Worm (Caenorhabditis elegans) whole organism, L3 larva: ENCODE data around the gene B0035.13.

Experiments
- R02D3.7 ChIP-seq: fragments of 150-350 bp; optimal IDR thresholded peaks from 2 replicates; lab custom pipeline; 2014; ENCODE audit warnings: missing biosample characterization, missing genetic modification characterization
- ZK546.5 ChIP-seq: sonication (generic microtip); optimal IDR thresholded peaks from 2 replicates; lab custom pipeline; 2017; ENCODE audit warnings: missing biosample characterization, missing genetic modification characterization
- aly-2 ChIP-seq: fragments of 150-350 bp; optimal IDR thresholded peaks from 2 replicates; lab custom pipeline; 2014; ENCODE audit warnings: missing biosample characterization, missing genetic modification characterization
- ceh-16 ChIP-seq: sonication (generic microtip); optimal IDR thresholded peaks from 2 replicates; lab custom pipeline; 2017; ENCODE audit warnings: missing biosample characterization, missing genetic modification characterization
- ceh-28 ChIP-seq: fragments of 150-350 bp; optimal IDR thresholded peaks from 2 replicates; lab custom pipeline; 2014; ENCODE audit warnings: missing biosample characterization, missing genetic modification reagents, missing genetic modification characterization
- ceh-82 ChIP-seq: fragments of 150-350 bp; optimal IDR thresholded peaks from 2 replicates; lab custom pipeline; 2014; ENCODE audit warnings: missing biosample characterization, missing genetic modification characterization
- ceh-9 ChIP-seq: sonication (generic microtip); optimal IDR thresholded peaks from 2 replicates; lab custom pipeline; 2018; ENCODE audit warnings: missing biosample characterization, missing genetic modification characterization
- egl-5 ChIP-seq: fragments of 150-350 bp; optimal IDR thresholded peaks from 2 replicates; lab custom pipeline; 2017; ENCODE audit warnings: missing biosample characterization, missing genetic modification reagents, missing genetic modification characterization, inconsistent platforms
- elt-1 ChIP-seq: fragments of 150-350 bp; optimal IDR thresholded peaks from 2 replicates; lab custom pipeline; 2014; ENCODE audit warnings: missing biosample characterization, missing genetic modification characterization
- elt-2 ChIP-seq: sonication (generic microtip); optimal IDR thresholded peaks from 2 replicates; lab custom pipeline; 2016; ENCODE audit warnings: missing genetic modification reagents, mild to moderate bottlenecking, missing genetic modification characterization, missing compliant biosample characterization
- elt-3 ChIP-seq, 3 experiments: fragments of 150-350 bp in 1 of 3; sonication (generic microtip) in 2 of 3; optimal IDR thresholded peaks; 2 replicates in 2 of 3; 4 replicates in 1 of 3; lab custom pipeline; 2014 to 2017; ENCODE audit warnings: missing biosample characterization in 3 of 3, missing genetic modification characterization in 3 of 3
- fos-1 ChIP-seq: fragments of 150-350 bp; optimal IDR thresholded peaks from 2 replicates; lab custom pipeline; 2014; ENCODE audit warnings: missing biosample characterization, missing genetic modification characterization
- jun-1 ChIP-seq: fragments of 150-350 bp; optimal IDR thresholded peaks from 2 replicates; lab custom pipeline; 2014; ENCODE audit warnings: missing biosample characterization, missing genetic modification reagents, missing genetic modification characterization
- lsy-12 ChIP-seq: sonication (generic microtip); optimal IDR thresholded peaks from 2 replicates; lab custom pipeline; 2016; ENCODE audit warnings: mild to moderate bottlenecking, missing genetic modification characterization, missing compliant biosample characterization
- mml-1 ChIP-seq: fragments of 150-350 bp; sonication (generic microtip); optimal IDR thresholded peaks from 3 replicates; lab custom pipeline; 2014; ENCODE audit warnings: missing biosample characterization, missing genetic modification characterization
- nhr-11 ChIP-seq: fragments of 150-350 bp; optimal IDR thresholded peaks from 2 replicates; lab custom pipeline; 2014; ENCODE audit warnings: missing biosample characterization, missing genetic modification characterization
- nhr-12 ChIP-seq: fragments of 150-350 bp; optimal IDR thresholded peaks from 2 replicates; lab custom pipeline; 2014; ENCODE audit warnings: missing biosample characterization, missing genetic modification characterization
- nhr-23 ChIP-seq: fragments of 150-350 bp; optimal IDR thresholded peaks from 2 replicates; lab custom pipeline; 2014; ENCODE audit warnings: missing biosample characterization, missing genetic modification reagents, missing genetic modification characterization
- nhr-28 ChIP-seq: fragments of 150-350 bp; optimal IDR thresholded peaks from 2 replicates; lab custom pipeline; 2014; ENCODE audit warnings: missing biosample characterization, missing genetic modification characterization
- nhr-67 ChIP-seq: fragments of 150-350 bp; optimal IDR thresholded peaks from 2 replicates; lab custom pipeline; 2014; ENCODE audit warnings: missing biosample characterization, missing genetic modification characterization
- nhr-77 ChIP-seq: fragments of 150-350 bp; optimal IDR thresholded peaks from 2 replicates; lab custom pipeline; 2014; ENCODE audit warnings: missing biosample characterization, missing genetic modification characterization
- pha-4 ChIP-seq: fragments of 150-350 bp; optimal IDR thresholded peaks from 2 replicates; lab custom pipeline; 2014; ENCODE audit warnings: missing biosample characterization, missing genetic modification reagents, missing genetic modification characterization
- pqm-1 ChIP-seq: fragments of 150-350 bp; optimal IDR thresholded peaks from 2 replicates; lab custom pipeline; 2017; ENCODE audit warnings: missing biosample characterization, missing genetic modification characterization, inconsistent platforms
- sea-2 ChIP-seq: fragments of 150-350 bp; sonication (generic microtip); optimal IDR thresholded peaks from 4 replicates; lab custom pipeline; 2014; ENCODE audit warnings: missing biosample characterization, missing genetic modification reagents, missing genetic modification characterization
- skn-1 ChIP-seq: fragments of 150-350 bp; optimal IDR thresholded peaks from 2 replicates; lab custom pipeline; 2014; ENCODE audit warnings: missing biosample characterization, missing genetic modification characterization
- tbx-2 ChIP-seq: sonication (generic microtip); optimal IDR thresholded peaks from 2 replicates; lab custom pipeline; 2016; ENCODE audit warnings: mild to moderate bottlenecking, missing genetic modification characterization, missing compliant biosample characterization
- unc-39 ChIP-seq: sonication (generic microtip); optimal IDR thresholded peaks from 4 replicates; lab custom pipeline; 2017; ENCODE audit warnings: missing biosample characterization, missing genetic modification characterization
- unc-62 ChIP-seq: fragments of 150-350 bp; sonication (generic microtip); optimal IDR thresholded peaks from 4 replicates; lab custom pipeline; 2014; ENCODE audit warnings: missing biosample characterization, missing genetic modification reagents, missing genetic modification characterization
- ztf-4 ChIP-seq: fragments of 150-350 bp; optimal IDR thresholded peaks from 2 replicates; lab custom pipeline; 2014; ENCODE audit warnings: missing biosample characterization, missing genetic modification characterization

The B0035.13 gene

DNA sequence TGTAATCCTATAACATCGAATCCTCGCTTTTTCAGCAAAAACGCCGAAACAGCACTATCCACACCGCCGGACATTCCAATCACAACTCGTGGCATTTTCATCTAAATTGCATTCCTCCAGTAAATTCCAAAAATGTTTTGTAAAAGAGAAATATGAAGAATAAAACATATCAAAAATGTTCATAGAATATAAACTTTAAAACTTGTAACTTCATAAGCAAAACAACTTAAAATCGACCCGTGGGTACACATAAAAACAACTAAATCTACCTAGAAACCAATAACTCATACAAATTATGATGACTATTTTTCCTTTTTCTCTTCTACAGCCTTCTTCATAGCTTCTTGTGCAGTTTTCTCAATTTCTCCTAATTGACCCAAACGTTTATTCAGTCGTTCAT lies 9.7 kb downstream of the B0035.13 start, which contains the start of gene mttu-1:
mttu-1 (minus strand) TSS at position 101 of the 400 bp plus-strand sequence.
- no peak for TF ChIP-seq ceh-28 (tag; lab: Kevin White, UChicago)
- no peak for TF ChIP-seq nhr-11 (tag; lab: Kevin White, UChicago)
- TF ChIP-seq nhr-23 (tag; lab: Kevin White, UChicago) = no peak
- no peak for TF ChIP-seq elt-1 (tag; lab: Kevin White, UChicago)
- TF ChIP-seq nhr-28 (tag; lab: Kevin White, UChicago) = no peak

ce11 chrIV:11288965-11289364 lies 17.6 kb downstream of the B0035.13 start:
- TF ChIP-seq pha-4 (peak; percentile 53), pqm-1 (tag; lab: Kevin White, UChicago) (peak; percentile 90), lsy-12 (no peak), unc-39 (tag; lab: Kevin White, UChicago) (no peak), egl-5 (no peak), elt-2 (tag; lab: Kevin White, UChicago) (peak; percentile 97), ceh-82 (tag; lab: Kevin White, UChicago) (no peak), mml-1 (tag; lab: Kevin White, UChicago) (no peak)

ce11 chrIV:11287511-11287910 lies 19.0 kb downstream of the B0035.13 start, which contains the start of gene F54D1.6:
Gene F54D1.6, plus strand, starts transcription at chrIV:11287811.
- TF ChIP-seq lsy-12 (no peak), nhr-77 (tag; lab: Kevin White, UChicago) (no peak), skn-1 (no peak), unc-62 (no peak), pha-4 (peak; percentile 44), ceh-9 (tag; lab: Kevin White, UChicago) (no peak), nhr-11 (tag; lab: Kevin White, UChicago) (no peak), ceh-16 (no peak)

DNA sequence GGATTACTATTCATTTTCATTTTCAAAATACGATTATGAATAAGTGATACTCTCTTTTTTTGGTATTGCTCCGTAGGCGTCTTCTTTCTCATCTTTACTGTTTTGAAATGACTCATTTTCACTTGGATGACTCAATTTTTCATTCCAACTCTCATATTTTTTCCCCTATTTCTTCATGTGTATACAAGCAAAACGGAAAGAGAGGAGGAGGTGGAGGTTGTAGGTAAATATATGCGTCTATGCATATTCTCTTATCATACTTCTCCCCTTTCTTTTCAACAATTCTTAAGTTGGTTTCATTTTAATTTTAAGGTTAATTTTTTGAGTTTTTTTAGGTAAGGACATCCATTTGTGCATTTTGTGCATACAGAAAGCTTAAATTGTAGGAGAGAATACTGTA lies 20.4 kb downstream of the B0035.13 start:
- no peak for TF ChIP-seq unc-62
- peak; percentile 46 for TF ChIP-seq pha-4
- peak; percentile 31 for TF ChIP-seq elt-2 (tag; lab: Kevin White, UChicago)
- TF ChIP-seq ceh-16 = no peak
- no peak for TF ChIP-seq skn-1
- TF ChIP-seq pqm-1 (tag; lab: Kevin White, UChicago) = peak; percentile 71

DNA sequence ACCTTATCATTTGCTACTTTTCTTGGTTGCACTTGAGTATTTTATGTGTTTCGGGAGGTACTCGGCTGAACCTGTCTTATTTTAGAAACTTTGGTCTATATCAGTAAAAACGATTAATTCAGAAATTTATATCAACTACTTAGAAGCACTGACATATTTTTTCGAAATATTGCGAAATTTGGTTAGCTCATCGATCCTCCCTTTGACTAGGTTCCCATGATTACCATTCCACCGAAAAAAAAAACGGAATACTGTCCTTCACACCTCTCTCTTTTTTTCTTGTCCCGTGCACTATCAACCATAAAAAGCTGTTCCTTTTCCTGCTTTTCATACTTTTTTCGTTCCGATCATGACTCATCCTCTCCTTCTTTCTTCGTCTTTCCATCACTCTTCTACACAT lies 21.3 kb downstream of the B0035.13 start:
- TF ChIP-seq unc-62 (no peak), elt-2 (tag; lab: Kevin White, UChicago) (peak; percentile 4), pha-4 (peak; percentile 12), ztf-4 (tag; lab: Kevin White, UChicago) (no peak), R02D3.7 (tag; lab: Kevin White, UChicago) (no peak)
- TF ChIP-seq, all 47 proteins: peak for 2

DNA sequence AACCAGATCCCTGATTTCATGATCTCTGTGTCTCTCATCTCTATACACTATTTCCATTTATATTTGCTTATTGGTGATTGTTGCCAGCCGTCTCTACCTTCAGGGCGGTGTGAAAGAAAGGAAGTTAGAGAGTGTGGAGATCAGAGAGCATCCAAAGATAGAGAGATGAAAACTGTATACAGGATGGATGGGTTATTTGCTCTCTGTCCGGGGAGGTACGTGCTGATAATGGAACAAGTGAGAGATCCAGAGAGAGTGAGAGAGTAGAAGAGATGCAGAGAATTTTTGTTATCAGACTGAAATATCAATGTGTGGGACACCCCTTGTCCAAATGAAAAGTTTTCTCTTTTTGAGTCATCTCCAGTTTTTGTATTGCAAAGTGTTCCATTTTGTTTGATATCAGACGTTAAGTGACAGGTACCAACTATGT lies 22.4 kb downstream of the B0035.13 start:
- peak; percentile 98 for TF ChIP-seq elt-2 (tag; lab: Kevin White, UChicago)
- TF ChIP-seq pqm-1 (tag; lab: Kevin White, UChicago) = peak; percentile 93
- TF ChIP-seq jun-1 (tag; lab: Kevin White, UChicago) = peak; percentile 78
- peak; percentile 53 for TF ChIP-seq fos-1
- TF ChIP-seq sea-2 (GFP tag; lab: Kevin White, UChicago) = no peak
- TF ChIP-seq skn-1 = peak; percentile 42
- TF ChIP-seq pha-4 = peak; percentile 95
- TF ChIP-seq ZK546.5 = no peak

ce11 chrIV:11276026-11276425 lies 30.5 kb downstream of the B0035.13 start:
- TF ChIP-seq lsy-12 (no peak), nhr-67 (tag; lab: Kevin White, UChicago) (no peak), ceh-16 (no peak), sea-2 (GFP tag; lab: Kevin White, UChicago) (no peak)
- TF ChIP-seq, all 47 proteins: peak for 0

DNA sequence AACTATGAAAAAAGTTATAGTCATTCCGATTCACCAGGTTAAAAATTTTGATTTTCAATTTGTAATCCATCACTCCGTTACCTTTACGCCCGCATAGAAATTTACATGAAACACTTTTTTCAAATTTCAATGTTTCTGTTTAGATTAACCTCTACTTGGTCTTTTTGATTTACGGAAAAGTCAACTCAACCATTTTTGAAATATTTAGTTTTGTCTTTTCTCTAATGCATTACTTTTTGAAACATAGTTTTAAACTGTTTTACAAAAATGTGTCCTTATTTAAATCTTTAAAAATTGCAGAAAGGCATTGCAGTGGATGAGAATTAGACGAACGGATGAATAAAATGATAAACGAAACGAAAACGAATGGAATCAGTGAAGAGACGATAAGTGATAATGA lies 33.4 kb downstream of the B0035.13 start, which contains the start of gene gtl-2:
gtl-2 (plus strand) TSS at position 301 of the 400 bp plus-strand sequence.
- TF ChIP-seq tbx-2 (tag; lab: Kevin White, UChicago) = no peak
- no peak for TF ChIP-seq elt-3 (tag; optimal IDR thresholded peaks at IDR 0.05; lab: Kevin White, UChicago)
- TF ChIP-seq nhr-12 (tag; lab: Kevin White, UChicago) = no peak
- no peak for TF ChIP-seq aly-2 (tag; lab: Kevin White, UChicago)
